Worm (Caenorhabditis elegans): ENCODE results near the gene B0403.5.
A peak's percentile ranks its signal among the peaks of the same experiment; 100 is the strongest.

The B0403.5 gene

ce11 chrX:7057357-7057756, at the start of gene B0403.5:
TSS of gene B0403.5 (plus strand) at chrX:7057724.
- TF ChIP-seq blmp-1 (tag; optimal IDR thresholded peaks at IDR 0.05): peak; percentile 55
- no peak for TF ChIP-seq ceh-63 (GFP tag; optimal IDR thresholded peaks at IDR 0.05)

ce11 chrX:7019733-7020132, 37.8 kb upstream of the B0403.5 start, which contains the start of gene cah-5:
TSS of gene cah-5 (plus strand) at chrX:7020033.
- TF ChIP-seq fkh-10 (GFP tag; optimal IDR thresholded peaks at IDR 0.05) (peak; percentile 46), nhr-19 (GFP tag; conservative IDR thresholded peaks at IDR 0.05) (no peak)

ce11 chrX:7028836-7029235, 28.7 kb upstream of the B0403.5 start, which contains the start of gene flp-26:
TSS of gene flp-26 (plus strand) at chrX:7029136.
- TF ChIP-seq alr-1 (tag; optimal IDR thresholded peaks at IDR 0.05; ENCODE audit: borderline replicate concordance) (no peak), aha-1 (tag; optimal IDR thresholded peaks at IDR 0.05) (no peak), nhr-85 (tag) (no peak), egl-13 (tag; optimal IDR thresholded peaks at IDR 0.05) (no peak)

- TF ChIP-seq fkh-10 (GFP tag; optimal IDR thresholded peaks at IDR 0.05): peak; percentile 53
- TF ChIP-seq lin-14 (GFP tag; optimal IDR thresholded peaks at IDR 0.05): peak; percentile 50
- no peak for TF ChIP-seq ets-5 (GFP tag; IDR thresholded peaks at IDR 0.05)
Observed at ce11 chrX:7033716-7034270, 23.7 kb upstream of the B0403.5 start.

ce11 chrX:7035937-7036336, 21.6 kb upstream of the B0403.5 start, which contains the start of gene cest-19:
TSS of gene cest-19 (minus strand) at chrX:7036037.
- TF ChIP-seq snpc-4 (tag; optimal IDR thresholded peaks at IDR 0.05): no peak
- TF ChIP-seq mep-1 (tag; optimal IDR thresholded peaks at IDR 0.05): no peak
- no peak for TF ChIP-seq tlp-1 (tag; optimal IDR thresholded peaks at IDR 0.05)
- no peak for TF ChIP-seq C16A3.4 (tag; optimal IDR thresholded peaks at IDR 0.05)
- no peak for TF ChIP-seq aly-2 (tag; optimal IDR thresholded peaks at IDR 0.05)
- no peak for TF ChIP-seq xbp-1 (tag; optimal IDR thresholded peaks at IDR 0.05)
- no peak for TF ChIP-seq pax-3 (tag; optimal IDR thresholded peaks at IDR 0.05)
- no peak for TF ChIP-seq jun-1 (tag; optimal IDR thresholded peaks at IDR 0.05)
- no peak for TF ChIP-seq ceh-90 (tag; optimal IDR thresholded peaks at IDR 0.05)
- no peak for TF ChIP-seq elt-3 (tag; optimal IDR thresholded peaks at IDR 0.05)
- no peak for TF ChIP-seq snu-23 (GFP tag; optimal IDR thresholded peaks at IDR 0.05)
- no peak for TF ChIP-seq skn-1 (tag; optimal IDR thresholded peaks at IDR 0.05)
- no peak for TF ChIP-seq lir-3 (tag; optimal IDR thresholded peaks at IDR 0.05; ENCODE audit: poor library complexity)
- no peak for TF ChIP-seq tbx-2 (tag; optimal IDR thresholded peaks at IDR 0.05)
- no peak for TF ChIP-seq ama-1 (optimal IDR thresholded peaks at IDR 0.05)
- no peak for TF ChIP-seq zag-1 (tag; optimal IDR thresholded peaks at IDR 0.05)
- TF ChIP-seq efl-1 (optimal IDR thresholded peaks at IDR 0.05): no peak
- TF ChIP-seq efl-1 (GFP tag; optimal IDR thresholded peaks at IDR 0.05 in 1 of 2): no peak

- TF ChIP-seq fkh-10 (GFP tag; optimal IDR thresholded peaks at IDR 0.05): peak; percentile 62
- TF ChIP-seq lin-14 (GFP tag; optimal IDR thresholded peaks at IDR 0.05): peak; percentile 50
- no peak for TF ChIP-seq snpc-4 (tag; optimal IDR thresholded peaks at IDR 0.05)
- no peak for TF ChIP-seq snu-23 (GFP tag; optimal IDR thresholded peaks at IDR 0.05)
Observed at ce11 chrX:7037998-7038397, 19.5 kb upstream of the B0403.5 start.

- TF ChIP-seq mef-2 (tag; optimal IDR thresholded peaks at IDR 0.05) (no peak), isw-1 (GFP tag; IDR thresholded peaks at IDR 0.05) (no peak), hlh-17 (GFP tag; optimal IDR thresholded peaks at IDR 0.05; ENCODE audit: borderline replicate concordance) (no peak), zip-4 (GFP tag; optimal IDR thresholded peaks at IDR 0.05) (no peak), alr-1 (tag; optimal IDR thresholded peaks at IDR 0.05; ENCODE audit: borderline replicate concordance) (no peak), snpc-4 (tag; optimal IDR thresholded peaks at IDR 0.05) (no peak), pax-3 (tag; optimal IDR thresholded peaks at IDR 0.05) (no peak), swsn-7 (tag; optimal IDR thresholded peaks at IDR 0.05) (peak; percentile 0), vab-15 (tag; optimal IDR thresholded peaks at IDR 0.05) (no peak), dsc-1 (tag; optimal IDR thresholded peaks at IDR 0.05) (no peak), snu-23 (GFP tag; optimal IDR thresholded peaks at IDR 0.05) (no peak), ama-1 (optimal IDR thresholded peaks at IDR 0.05) (no peak), zag-1 (tag; optimal IDR thresholded peaks at IDR 0.05) (no peak), nhr-76 (tag; optimal IDR thresholded peaks at IDR 0.05) (no peak), ces-1 (GFP tag; optimal IDR thresholded peaks at IDR 0.05) (peak; percentile 94), hlh-4 (tag; optimal IDR thresholded peaks at IDR 0.05) (no peak), nhr-84 (tag; optimal IDR thresholded peaks at IDR 0.05) (no peak), unc-30 (tag; optimal IDR thresholded peaks at IDR 0.05) (no peak), elt-3 (tag; optimal IDR thresholded peaks at IDR 0.05) (no peak), mab-9 (GFP tag; IDR thresholded peaks at IDR 0.05) (no peak)
Observed at ce11 chrX:7040760-7041159, 16.8 kb upstream of the B0403.5 start.
